Worm (Caenorhabditis elegans) whole organism, L3 larva: Measurements from ENCODE around the gene wdr-37.

Experiments
- R02D3.7 ChIP-seq: fragments of 150-350 bp; optimal IDR thresholded peaks from 2 replicates; lab custom pipeline; 2014; ENCODE audit warnings: missing biosample characterization, missing genetic modification characterization
- ZK546.5 ChIP-seq: sonication (generic microtip); optimal IDR thresholded peaks from 2 replicates; lab custom pipeline; 2017; ENCODE audit warnings: missing biosample characterization, missing genetic modification characterization
- aly-2 ChIP-seq: fragments of 150-350 bp; optimal IDR thresholded peaks from 2 replicates; lab custom pipeline; 2014; ENCODE audit warnings: missing biosample characterization, missing genetic modification characterization
- ama-1 ChIP-seq: fragments of 150-350 bp; optimal IDR thresholded peaks from 2 replicates; lab custom pipeline; 2018
- ceh-28 ChIP-seq: fragments of 150-350 bp; optimal IDR thresholded peaks from 2 replicates; lab custom pipeline; 2014; ENCODE audit warnings: missing biosample characterization, missing genetic modification reagents, missing genetic modification characterization
- ceh-82 ChIP-seq: fragments of 150-350 bp; optimal IDR thresholded peaks from 2 replicates; lab custom pipeline; 2014; ENCODE audit warnings: missing biosample characterization, missing genetic modification characterization
- ceh-9 ChIP-seq: sonication (generic microtip); optimal IDR thresholded peaks from 2 replicates; lab custom pipeline; 2018; ENCODE audit warnings: missing biosample characterization, missing genetic modification characterization
- daf-12 ChIP-seq: fragments of 150-350 bp; optimal IDR thresholded peaks from 2 replicates; lab custom pipeline; 2014; ENCODE audit warnings: missing biosample characterization, missing genetic modification reagents, missing genetic modification characterization
- egl-27 ChIP-seq: sonication (generic microtip); optimal IDR thresholded peaks from 4 replicates; lab custom pipeline; 2017; ENCODE audit warnings: missing biosample characterization, missing genetic modification reagents, missing genetic modification characterization
- egl-5 ChIP-seq: fragments of 150-350 bp; optimal IDR thresholded peaks from 2 replicates; lab custom pipeline; 2017; ENCODE audit warnings: missing biosample characterization, missing genetic modification reagents, missing genetic modification characterization, inconsistent platforms
- elt-1 ChIP-seq: fragments of 150-350 bp; optimal IDR thresholded peaks from 2 replicates; lab custom pipeline; 2014; ENCODE audit warnings: missing biosample characterization, missing genetic modification characterization
- elt-2 ChIP-seq: sonication (generic microtip); optimal IDR thresholded peaks from 2 replicates; lab custom pipeline; 2016; ENCODE audit warnings: missing genetic modification reagents, mild to moderate bottlenecking, missing genetic modification characterization, missing compliant biosample characterization
- elt-3 ChIP-seq, 3 experiments: fragments of 150-350 bp in 1 of 3; sonication (generic microtip) in 2 of 3; optimal IDR thresholded peaks; 2 replicates in 2 of 3; 4 replicates in 1 of 3; lab custom pipeline; 2014 to 2017; ENCODE audit warnings: missing biosample characterization in 3 of 3, missing genetic modification characterization in 3 of 3
- eor-1 ChIP-seq, 2 experiments: fragments of 150-350 bp; optimal IDR thresholded peaks; 2 replicates each; lab custom pipeline; 2014 to 2018; ENCODE audit warnings: missing biosample characterization in 2 of 2, missing genetic modification characterization in 2 of 2
- fkh-10 ChIP-seq: sonication (generic microtip); optimal IDR thresholded peaks from 2 replicates; lab custom pipeline; 2017; ENCODE audit warnings: missing biosample characterization, missing genetic modification reagents, missing genetic modification characterization
- fkh-2 ChIP-seq: fragments of 150-350 bp; optimal IDR thresholded peaks from 2 replicates; lab custom pipeline; 2014; ENCODE audit warnings: missing biosample characterization, missing genetic modification reagents, missing genetic modification characterization
- fos-1 ChIP-seq: fragments of 150-350 bp; optimal IDR thresholded peaks from 2 replicates; lab custom pipeline; 2014; ENCODE audit warnings: missing biosample characterization, missing genetic modification characterization
- hmg-11 ChIP-seq: sonication (generic microtip); optimal IDR thresholded peaks from 2 replicates; lab custom pipeline; 2016; ENCODE audit warnings: missing genetic modification characterization, missing compliant biosample characterization
- jun-1 ChIP-seq: fragments of 150-350 bp; optimal IDR thresholded peaks from 2 replicates; lab custom pipeline; 2014; ENCODE audit warnings: missing biosample characterization, missing genetic modification reagents, missing genetic modification characterization
- lin-39 ChIP-seq: fragments of 150-350 bp; optimal IDR thresholded peaks from 2 replicates; lab custom pipeline; 2018; ENCODE audit warnings: missing biosample characterization, missing genetic modification reagents, missing genetic modification characterization
- lsy-12 ChIP-seq: sonication (generic microtip); optimal IDR thresholded peaks from 2 replicates; lab custom pipeline; 2016; ENCODE audit warnings: mild to moderate bottlenecking, missing genetic modification characterization, missing compliant biosample characterization
- mdl-1 ChIP-seq: fragments of 150-350 bp; optimal IDR thresholded peaks from 2 replicates; lab custom pipeline; 2014; ENCODE audit warnings: missing biosample characterization, missing genetic modification characterization
- nfya-1 ChIP-seq: sonication (generic microtip); optimal IDR thresholded peaks from 2 replicates; lab custom pipeline; 2017; ENCODE audit warnings: missing genetic modification characterization, mild to moderate bottlenecking, missing compliant biosample characterization, antibody characterized with exemption, moderate library complexity; ENCODE audit not compliant: insufficient read depth
- nhr-237 ChIP-seq: fragments of 150-350 bp; optimal IDR thresholded peaks from 2 replicates; lab custom pipeline; 2014; ENCODE audit warnings: missing biosample characterization, missing genetic modification characterization
- nhr-25 ChIP-seq: sonication (generic microtip); optimal IDR thresholded peaks from 2 replicates; lab custom pipeline; 2017; ENCODE audit warnings: missing biosample characterization, missing genetic modification characterization
- nhr-28 ChIP-seq: fragments of 150-350 bp; optimal IDR thresholded peaks from 2 replicates; lab custom pipeline; 2014; ENCODE audit warnings: missing biosample characterization, missing genetic modification characterization
- nhr-43 ChIP-seq: sonication (generic microtip); optimal IDR thresholded peaks from 2 replicates; lab custom pipeline; 2016; ENCODE audit warnings: mild to moderate bottlenecking, missing genetic modification characterization, missing compliant biosample characterization; ENCODE audit not compliant: poor library complexity, severe bottlenecking
- nhr-76 ChIP-seq: fragments of 150-350 bp; sonication (generic microtip); optimal IDR thresholded peaks from 5 replicates; lab custom pipeline; 2014; ENCODE audit warnings: missing biosample characterization, missing genetic modification characterization
- nhr-77 ChIP-seq: fragments of 150-350 bp; optimal IDR thresholded peaks from 2 replicates; lab custom pipeline; 2014; ENCODE audit warnings: missing biosample characterization, missing genetic modification characterization
- pha-4 ChIP-seq: fragments of 150-350 bp; optimal IDR thresholded peaks from 2 replicates; lab custom pipeline; 2014; ENCODE audit warnings: missing biosample characterization, missing genetic modification reagents, missing genetic modification characterization
- pqm-1 ChIP-seq: fragments of 150-350 bp; optimal IDR thresholded peaks from 2 replicates; lab custom pipeline; 2017; ENCODE audit warnings: missing biosample characterization, missing genetic modification characterization, inconsistent platforms
- sea-2 ChIP-seq: fragments of 150-350 bp; sonication (generic microtip); optimal IDR thresholded peaks from 4 replicates; lab custom pipeline; 2014; ENCODE audit warnings: missing biosample characterization, missing genetic modification reagents, missing genetic modification characterization
- skn-1 ChIP-seq: fragments of 150-350 bp; optimal IDR thresholded peaks from 2 replicates; lab custom pipeline; 2014; ENCODE audit warnings: missing biosample characterization, missing genetic modification characterization
- snpc-4 ChIP-seq: fragments of 150-350 bp; optimal IDR thresholded peaks from 2 replicates; lab custom pipeline; 2014; ENCODE audit warnings: missing biosample characterization, missing genetic modification characterization
- tbx-2 ChIP-seq: sonication (generic microtip); optimal IDR thresholded peaks from 2 replicates; lab custom pipeline; 2016; ENCODE audit warnings: mild to moderate bottlenecking, missing genetic modification characterization, missing compliant biosample characterization
- unc-62 ChIP-seq: fragments of 150-350 bp; sonication (generic microtip); optimal IDR thresholded peaks from 4 replicates; lab custom pipeline; 2014; ENCODE audit warnings: missing biosample characterization, missing genetic modification reagents, missing genetic modification characterization
- zag-1 ChIP-seq: fragments of 150-350 bp; optimal IDR thresholded peaks from 2 replicates; lab custom pipeline; 2014; ENCODE audit warnings: missing biosample characterization, missing genetic modification characterization
- ztf-11 ChIP-seq: fragments of 150-350 bp; optimal IDR thresholded peaks from 2 replicates; lab custom pipeline; 2014; ENCODE audit warnings: missing biosample characterization, missing genetic modification characterization
- ztf-4 ChIP-seq: fragments of 150-350 bp; optimal IDR thresholded peaks from 2 replicates; lab custom pipeline; 2014; ENCODE audit warnings: missing biosample characterization, missing genetic modification characterization

wdr-37 gene

DNA sequence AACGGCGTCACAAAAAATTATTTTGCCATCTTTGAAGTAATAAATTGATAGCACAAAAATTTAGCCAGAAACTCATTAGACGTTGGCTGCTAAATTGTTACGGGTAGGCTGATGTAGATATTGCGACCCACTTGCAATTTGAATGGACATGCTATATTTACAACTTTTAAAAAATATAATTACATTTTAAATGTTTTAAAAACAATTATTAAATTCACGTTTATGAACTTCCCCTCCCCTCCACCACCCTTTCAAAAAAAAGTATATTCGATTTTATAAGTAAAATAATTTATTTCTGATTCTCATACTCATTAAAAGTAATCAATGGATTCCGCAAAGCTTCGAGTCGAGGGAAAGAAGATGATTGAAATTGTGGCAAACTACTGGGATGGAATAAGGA lies 14.8 kb upstream of the wdr-37 start, which contains the start of gene basl-1:
Gene basl-1, plus strand, starts transcription at position 301 of the 400 bp plus-strand sequence.
- no peak for TF ChIP-seq R02D3.7 (tag; lab: Kevin White, UChicago)
- TF ChIP-seq, all 47 proteins: peak for 0

DNA sequence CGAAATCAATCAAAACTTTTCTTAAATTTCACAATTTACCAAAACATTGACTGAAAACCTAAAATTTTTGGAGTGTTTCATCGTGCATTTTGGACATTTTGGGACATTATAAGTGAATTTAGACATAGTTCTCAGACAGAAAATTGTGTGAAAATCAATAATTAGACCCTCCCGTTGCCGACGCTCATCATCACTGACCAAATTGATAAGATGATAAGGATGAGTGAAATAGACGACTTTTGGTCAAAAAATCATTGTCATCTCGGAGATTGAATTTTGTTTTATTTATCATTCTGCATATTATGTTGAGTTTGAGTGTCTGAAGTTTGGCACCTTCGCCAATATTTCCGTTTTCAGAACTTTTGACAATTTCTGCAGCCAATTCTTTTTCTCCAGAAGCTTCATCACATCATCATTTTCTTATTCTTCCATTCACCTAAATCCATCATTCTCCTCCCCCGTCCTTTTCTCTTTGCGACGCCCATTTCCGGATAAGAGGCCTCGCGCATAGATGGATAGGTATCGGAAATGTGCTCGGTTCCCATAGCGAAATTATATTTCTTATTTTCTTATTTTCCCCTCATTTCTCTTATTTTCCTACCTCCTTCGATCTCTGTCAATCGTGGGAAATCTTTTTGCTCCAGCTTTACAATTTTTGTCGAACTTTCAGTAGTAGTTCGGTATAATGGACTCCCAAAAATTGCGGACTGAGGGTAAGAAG lies 11.9 kb upstream of the wdr-37 start, which contains the start of gene bas-1:
Gene bas-1, plus strand, starts transcription at position 671 of the 721 bp plus-strand sequence.
- TF ChIP-seq ama-1 (lab: Kevin White, UChicago) (no peak), lin-39 (tag; lab: Kevin White, UChicago) (peak; percentile 6), pqm-1 (tag; lab: Kevin White, UChicago) (peak; percentile 60), ceh-28 (tag; lab: Kevin White, UChicago) (no peak), skn-1 (no peak), ceh-9 (tag; lab: Kevin White, UChicago) (no peak), eor-1 (tag; optimal IDR thresholded peaks at IDR 0.05; lab: Kevin White, UChicago) (no peak), elt-2 (peak; percentile 34), nhr-76 (tag; lab: Kevin White, UChicago) (no peak), ztf-11 (tag; lab: Kevin White, UChicago) (no peak), fkh-10 (GFP tag; lab: Kevin White, UChicago) (no peak), nhr-237 (tag; lab: Kevin White, UChicago) (no peak)
- TF ChIP-seq, all 47 proteins: peak for 3

DNA sequence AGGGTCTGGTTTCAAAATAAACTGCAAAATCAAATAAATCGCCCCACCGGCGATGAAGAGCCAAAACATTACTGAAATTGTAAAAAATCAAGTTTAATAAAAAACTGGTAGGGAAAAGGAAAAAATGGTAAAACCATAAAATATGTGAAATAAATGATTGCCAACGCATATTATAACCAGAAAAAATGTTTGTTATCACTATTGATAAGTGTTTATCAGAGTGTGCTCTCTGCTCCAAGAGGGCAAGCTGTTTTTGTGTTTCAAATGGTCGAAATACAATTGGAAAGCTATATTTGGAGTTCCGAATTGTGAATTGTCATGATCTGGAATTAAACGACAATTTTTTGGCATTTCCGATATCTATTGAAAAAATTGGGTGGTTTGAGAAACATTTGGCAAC lies 10.4 kb upstream of the wdr-37 start, which contains the start of gene C05D2.8:
Gene C05D2.8, minus strand, starts transcription at position 71 of the 400 bp plus-strand sequence.
- TF ChIP-seq ceh-28 (tag; lab: Kevin White, UChicago) (no peak), hmg-11 (no peak), jun-1 (tag; lab: Kevin White, UChicago) (no peak), ama-1 (lab: Kevin White, UChicago) (no peak), ZK546.5 (tag; lab: Kevin White, UChicago) (no peak), ceh-9 (tag; lab: Kevin White, UChicago) (no peak), mdl-1 (tag; lab: Kevin White, UChicago) (no peak), nhr-43 (tag; lab: Kevin White, UChicago) (no peak), fos-1 (tag; lab: Kevin White, UChicago) (no peak), zag-1 (no peak), ztf-11 (tag; lab: Kevin White, UChicago) (no peak), ztf-4 (tag; lab: Kevin White, UChicago) (no peak), pqm-1 (tag; lab: Kevin White, UChicago) (peak; percentile 20), lsy-12 (tag; lab: Kevin White, UChicago) (no peak), elt-2 (peak; percentile 81), R02D3.7 (tag; lab: Kevin White, UChicago) (no peak)

DNA sequence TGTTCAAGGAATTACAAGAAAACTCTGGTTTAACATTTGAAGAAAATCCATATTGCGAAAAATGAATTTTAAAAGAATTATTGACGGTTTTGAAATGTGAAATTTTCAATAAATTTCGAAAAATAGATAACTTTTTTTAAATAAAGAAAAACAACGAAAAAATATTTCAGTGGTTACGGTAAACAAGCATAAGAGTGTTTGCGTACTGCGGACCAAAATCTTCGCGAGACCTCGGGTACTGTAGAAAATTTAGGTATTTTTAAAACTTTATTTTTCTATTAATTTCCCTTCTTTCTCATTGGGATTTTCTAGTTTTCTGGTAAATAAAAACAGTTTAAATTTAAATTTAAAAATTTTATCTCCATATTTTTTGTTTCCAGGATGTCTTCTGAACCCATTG lies 4.2 kb upstream of the wdr-37 start, which contains the start of gene xnd-1:
Gene xnd-1, plus strand, starts transcription at position 381 of the 400 bp plus-strand sequence.
- no peak for TF ChIP-seq elt-2
- no peak for TF ChIP-seq pha-4 (tag; lab: Kevin White, UChicago)
- no peak for TF ChIP-seq nhr-77
- TF ChIP-seq elt-3 (tag; optimal IDR thresholded peaks at IDR 0.05; lab: Kevin White, UChicago) = no peak
- no peak for TF ChIP-seq elt-1
- no peak for TF ChIP-seq ceh-82
- TF ChIP-seq nfya-1 = no peak
- TF ChIP-seq nhr-25 (tag; lab: Kevin White, UChicago) = no peak
- no peak for TF ChIP-seq R02D3.7 (tag; lab: Kevin White, UChicago)
- no peak for TF ChIP-seq egl-5 (tag; lab: Kevin White, UChicago)
- TF ChIP-seq egl-27 (tag; lab: Kevin White, UChicago) = no peak
- TF ChIP-seq ztf-4 (tag; lab: Kevin White, UChicago) = no peak
- no peak for TF ChIP-seq hmg-11
- TF ChIP-seq nhr-237 (tag; lab: Kevin White, UChicago) = no peak
- no peak for TF ChIP-seq ztf-11 (tag; lab: Kevin White, UChicago)

DNA sequence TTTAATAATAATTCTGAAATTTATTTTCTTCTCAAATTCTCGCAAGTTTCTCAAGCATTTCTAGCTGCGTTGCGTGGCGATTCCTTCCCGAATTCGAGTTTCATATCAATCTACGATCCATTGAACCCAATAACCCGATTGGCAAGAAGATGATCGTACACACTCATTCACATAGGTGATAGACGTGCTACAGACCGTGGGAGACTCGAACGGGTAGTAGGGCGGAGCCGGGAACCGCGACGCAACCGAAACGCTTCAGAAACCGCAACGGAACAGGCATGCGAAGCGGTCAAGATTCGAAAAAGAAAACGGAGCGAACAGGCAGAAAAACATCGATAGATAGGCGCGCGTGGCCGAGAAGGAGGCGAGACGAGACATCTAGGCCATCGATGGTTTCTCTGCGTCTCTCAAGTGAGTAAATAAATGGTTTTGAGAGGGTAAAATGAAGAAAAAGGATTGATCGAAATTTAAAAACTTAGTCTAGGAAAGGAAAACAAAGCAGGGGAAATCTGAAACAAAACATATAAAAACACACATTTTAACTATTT lies 3.7 kb upstream of the wdr-37 start, which contains the start of gene madf-11:
Gene madf-11, minus strand, starts transcription at position 51 of the 548 bp plus-strand sequence.
- TF ChIP-seq sea-2 (GFP tag; lab: Kevin White, UChicago) (no peak), skn-1 (peak; percentile 8), nhr-76 (tag; lab: Kevin White, UChicago) (no peak), R02D3.7 (tag; lab: Kevin White, UChicago) (peak; percentile 69), aly-2 (tag; lab: Kevin White, UChicago) (no peak), fkh-2 (no peak), ceh-28 (tag; lab: Kevin White, UChicago) (peak; percentile 84), nfya-1 (peak; percentile 80), ceh-82 (peak; percentile 5), elt-3 (tag; optimal IDR thresholded peaks at IDR 0.05; lab: Kevin White, UChicago) (peak in 1 of 3 experiments; percentile 25), nhr-28 (tag; lab: Kevin White, UChicago) (no peak), nhr-43 (tag; lab: Kevin White, UChicago) (peak; percentile 60), zag-1 (no peak), nhr-237 (tag; lab: Kevin White, UChicago) (no peak), egl-5 (tag; lab: Kevin White, UChicago) (peak; percentile 76), unc-62 (GFP tag; lab: Kevin White, UChicago) (no peak), snpc-4 (tag; lab: Kevin White, UChicago) (peak; percentile 76), tbx-2 (tag; lab: Kevin White, UChicago) (no peak), daf-12 (tag; lab: Kevin White, UChicago) (no peak), ztf-11 (tag; lab: Kevin White, UChicago) (no peak), fkh-10 (GFP tag; lab: Kevin White, UChicago) (peak; percentile 38), mdl-1 (tag; lab: Kevin White, UChicago) (no peak), egl-27 (tag; lab: Kevin White, UChicago) (no peak), nhr-25 (tag; lab: Kevin White, UChicago) (peak; percentile 74)
